Worm (Caenorhabditis elegans) whole organism, L3 larva: Measurements from ENCODE around the gene rpap-2.
"Not testable (repeated sequence)": the region's sequence is repeated elsewhere in the genome, so short reads cannot be mapped to it uniquely, and the experiment has no call there.

Experiments used
- aly-2 ChIP-seq: fragments of 150-350 bp; optimal IDR thresholded peaks from 2 replicates; lab custom pipeline; 2014; ENCODE audit warnings: missing biosample characterization, missing genetic modification characterization
- ama-1 ChIP-seq: fragments of 150-350 bp; optimal IDR thresholded peaks from 2 replicates; lab custom pipeline; 2018
- ceh-16 ChIP-seq: sonication (generic microtip); optimal IDR thresholded peaks from 2 replicates; lab custom pipeline; 2017; ENCODE audit warnings: missing biosample characterization, missing genetic modification characterization
- ceh-28 ChIP-seq: fragments of 150-350 bp; optimal IDR thresholded peaks from 2 replicates; lab custom pipeline; 2014; ENCODE audit warnings: missing biosample characterization, missing genetic modification reagents, missing genetic modification characterization
- ceh-82 ChIP-seq: fragments of 150-350 bp; optimal IDR thresholded peaks from 2 replicates; lab custom pipeline; 2014; ENCODE audit warnings: missing biosample characterization, missing genetic modification characterization
- daf-12 ChIP-seq: fragments of 150-350 bp; optimal IDR thresholded peaks from 2 replicates; lab custom pipeline; 2014; ENCODE audit warnings: missing biosample characterization, missing genetic modification reagents, missing genetic modification characterization
- egl-5 ChIP-seq: fragments of 150-350 bp; optimal IDR thresholded peaks from 2 replicates; lab custom pipeline; 2017; ENCODE audit warnings: missing biosample characterization, missing genetic modification reagents, missing genetic modification characterization, inconsistent platforms
- elt-2 ChIP-seq: sonication (generic microtip); optimal IDR thresholded peaks from 2 replicates; lab custom pipeline; 2016; ENCODE audit warnings: missing genetic modification reagents, mild to moderate bottlenecking, missing genetic modification characterization, missing compliant biosample characterization
- elt-3 ChIP-seq, 3 experiments: fragments of 150-350 bp in 1 of 3; sonication (generic microtip) in 2 of 3; optimal IDR thresholded peaks; 2 replicates in 2 of 3; 4 replicates in 1 of 3; lab custom pipeline; 2014 to 2017; ENCODE audit warnings: missing biosample characterization in 3 of 3, missing genetic modification characterization in 3 of 3
- eor-1 ChIP-seq, 2 experiments: fragments of 150-350 bp; optimal IDR thresholded peaks; 2 replicates each; lab custom pipeline; 2014 to 2018; ENCODE audit warnings: missing biosample characterization in 2 of 2, missing genetic modification characterization in 2 of 2
- fkh-10 ChIP-seq: sonication (generic microtip); optimal IDR thresholded peaks from 2 replicates; lab custom pipeline; 2017; ENCODE audit warnings: missing biosample characterization, missing genetic modification reagents, missing genetic modification characterization
- fos-1 ChIP-seq: fragments of 150-350 bp; optimal IDR thresholded peaks from 2 replicates; lab custom pipeline; 2014; ENCODE audit warnings: missing biosample characterization, missing genetic modification characterization
- hmg-11 ChIP-seq: sonication (generic microtip); optimal IDR thresholded peaks from 2 replicates; lab custom pipeline; 2016; ENCODE audit warnings: missing genetic modification characterization, missing compliant biosample characterization
- lin-15B ChIP-seq: fragments of 150-350 bp; optimal IDR thresholded peaks from 2 replicates; lab custom pipeline; 2014; ENCODE audit warnings: missing biosample characterization, missing genetic modification characterization
- lin-39 ChIP-seq: fragments of 150-350 bp; optimal IDR thresholded peaks from 2 replicates; lab custom pipeline; 2018; ENCODE audit warnings: missing biosample characterization, missing genetic modification reagents, missing genetic modification characterization
- lsy-12 ChIP-seq: sonication (generic microtip); optimal IDR thresholded peaks from 2 replicates; lab custom pipeline; 2016; ENCODE audit warnings: mild to moderate bottlenecking, missing genetic modification characterization, missing compliant biosample characterization
- mml-1 ChIP-seq: fragments of 150-350 bp; sonication (generic microtip); optimal IDR thresholded peaks from 3 replicates; lab custom pipeline; 2014; ENCODE audit warnings: missing biosample characterization, missing genetic modification characterization
- nfya-1 ChIP-seq: sonication (generic microtip); optimal IDR thresholded peaks from 2 replicates; lab custom pipeline; 2017; ENCODE audit warnings: missing genetic modification characterization, mild to moderate bottlenecking, missing compliant biosample characterization, antibody characterized with exemption, moderate library complexity; ENCODE audit not compliant: insufficient read depth
- nhr-11 ChIP-seq: fragments of 150-350 bp; optimal IDR thresholded peaks from 2 replicates; lab custom pipeline; 2014; ENCODE audit warnings: missing biosample characterization, missing genetic modification characterization
- nhr-12 ChIP-seq: fragments of 150-350 bp; optimal IDR thresholded peaks from 2 replicates; lab custom pipeline; 2014; ENCODE audit warnings: missing biosample characterization, missing genetic modification characterization
- nhr-23 ChIP-seq: fragments of 150-350 bp; optimal IDR thresholded peaks from 2 replicates; lab custom pipeline; 2014; ENCODE audit warnings: missing biosample characterization, missing genetic modification reagents, missing genetic modification characterization
- nhr-43 ChIP-seq: sonication (generic microtip); optimal IDR thresholded peaks from 2 replicates; lab custom pipeline; 2016; ENCODE audit warnings: mild to moderate bottlenecking, missing genetic modification characterization, missing compliant biosample characterization; ENCODE audit not compliant: poor library complexity, severe bottlenecking
- nhr-76 ChIP-seq: fragments of 150-350 bp; sonication (generic microtip); optimal IDR thresholded peaks from 5 replicates; lab custom pipeline; 2014; ENCODE audit warnings: missing biosample characterization, missing genetic modification characterization
- nhr-77 ChIP-seq: fragments of 150-350 bp; optimal IDR thresholded peaks from 2 replicates; lab custom pipeline; 2014; ENCODE audit warnings: missing biosample characterization, missing genetic modification characterization
- pha-4 ChIP-seq: fragments of 150-350 bp; optimal IDR thresholded peaks from 2 replicates; lab custom pipeline; 2014; ENCODE audit warnings: missing biosample characterization, missing genetic modification reagents, missing genetic modification characterization
- pqm-1 ChIP-seq: fragments of 150-350 bp; optimal IDR thresholded peaks from 2 replicates; lab custom pipeline; 2017; ENCODE audit warnings: missing biosample characterization, missing genetic modification characterization, inconsistent platforms
- sea-2 ChIP-seq: fragments of 150-350 bp; sonication (generic microtip); optimal IDR thresholded peaks from 4 replicates; lab custom pipeline; 2014; ENCODE audit warnings: missing biosample characterization, missing genetic modification reagents, missing genetic modification characterization
- skn-1 ChIP-seq: fragments of 150-350 bp; optimal IDR thresholded peaks from 2 replicates; lab custom pipeline; 2014; ENCODE audit warnings: missing biosample characterization, missing genetic modification characterization
- snpc-4 ChIP-seq: fragments of 150-350 bp; optimal IDR thresholded peaks from 2 replicates; lab custom pipeline; 2014; ENCODE audit warnings: missing biosample characterization, missing genetic modification characterization
- tbx-2 ChIP-seq: sonication (generic microtip); optimal IDR thresholded peaks from 2 replicates; lab custom pipeline; 2016; ENCODE audit warnings: mild to moderate bottlenecking, missing genetic modification characterization, missing compliant biosample characterization
- unc-39 ChIP-seq: sonication (generic microtip); optimal IDR thresholded peaks from 4 replicates; lab custom pipeline; 2017; ENCODE audit warnings: missing biosample characterization, missing genetic modification characterization
- unc-62 ChIP-seq: fragments of 150-350 bp; sonication (generic microtip); optimal IDR thresholded peaks from 4 replicates; lab custom pipeline; 2014; ENCODE audit warnings: missing biosample characterization, missing genetic modification reagents, missing genetic modification characterization
- ztf-11 ChIP-seq: fragments of 150-350 bp; optimal IDR thresholded peaks from 2 replicates; lab custom pipeline; 2014; ENCODE audit warnings: missing biosample characterization, missing genetic modification characterization
- ztf-4 ChIP-seq: fragments of 150-350 bp; optimal IDR thresholded peaks from 2 replicates; lab custom pipeline; 2014; ENCODE audit warnings: missing biosample characterization, missing genetic modification characterization

rpap-2 gene

ce11 chrIII:9002545-9002944, 34.8 kb downstream of the rpap-2 start, which contains the start of the genes F59B2.15 and zif-1:
Gene F59B2.15 (minus strand): TSS chrIII:9002645.
Gene zif-1 (plus strand): TSS chrIII:9002779.
- TF ChIP-seq daf-12 = no peak
- no peak for TF ChIP-seq elt-3 (tag; optimal IDR thresholded peaks at IDR 0.05; lab: Kevin White, UChicago)
- TF ChIP-seq lin-39 (tag; lab: Kevin White, UChicago) = no peak
- TF ChIP-seq fos-1 (tag; lab: Kevin White, UChicago) = no peak
- TF ChIP-seq tbx-2 (tag; lab: Kevin White, UChicago) = no peak
- TF ChIP-seq mml-1 (tag; lab: Kevin White, UChicago) = no peak
- TF ChIP-seq ceh-16 (tag; lab: Kevin White, UChicago) = no peak
- no peak for TF ChIP-seq aly-2 (tag; lab: Kevin White, UChicago)
- TF ChIP-seq nhr-23 (tag; lab: Kevin White, UChicago) = no peak
- no peak for TF ChIP-seq egl-5 (tag; lab: Kevin White, UChicago)
- no peak for TF ChIP-seq nhr-43 (tag; lab: Kevin White, UChicago)
- no peak for TF ChIP-seq ceh-82 (tag; lab: Kevin White, UChicago)

ce11 chrIII:9004658-9005057, 36.9 kb downstream of the rpap-2 start:
- TF ChIP-seq skn-1 (tag; lab: Kevin White, UChicago) (no peak), egl-5 (tag; lab: Kevin White, UChicago) (no peak), nhr-43 (tag; lab: Kevin White, UChicago) (no peak), nhr-77 (tag; lab: Kevin White, UChicago) (no peak), mml-1 (tag; lab: Kevin White, UChicago) (no peak), nfya-1 (tag; lab: Kevin White, UChicago) (no peak), lsy-12 (tag; lab: Kevin White, UChicago) (no peak), nhr-12 (no peak)
- TF ChIP-seq, all 47 proteins: peak for 0

ce11 chrIII:9005905-9006372, 38.2 kb downstream of the rpap-2 start, which contains the start of gene rab-6.1:
Gene rab-6.1 (minus strand): TSS chrIII:9005955.
- not testable (repeated sequence) for TF ChIP-seq ceh-82 (tag; lab: Kevin White, UChicago); unc-39; eor-1 (tag; optimal IDR thresholded peaks at IDR 0.05; lab: Kevin White, UChicago)

DNA sequence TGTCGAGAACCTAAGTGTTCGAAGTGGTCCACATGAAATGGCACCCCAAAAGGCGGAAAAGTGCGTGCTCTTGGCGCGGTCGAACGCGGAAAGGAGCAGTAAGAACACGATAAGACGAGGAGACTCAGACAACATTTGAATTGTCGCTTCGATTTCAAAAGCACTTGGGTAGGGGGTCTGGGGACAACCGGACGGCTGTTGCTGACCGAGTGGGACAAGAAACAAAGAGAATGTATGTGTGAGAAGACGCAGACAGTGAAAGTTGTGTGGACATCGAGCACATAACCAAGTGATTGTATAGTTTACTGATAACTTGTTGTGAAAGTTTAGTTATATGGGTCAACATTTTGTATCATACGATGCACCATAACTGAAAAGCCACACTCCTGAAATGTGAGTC, 39.4 kb downstream of the rpap-2 start:
- TF ChIP-seq pqm-1 (tag; lab: Kevin White, UChicago) = peak; percentile 53
- no peak for TF ChIP-seq ceh-28 (tag; lab: Kevin White, UChicago)
- TF ChIP-seq nfya-1 (tag; lab: Kevin White, UChicago) = peak; percentile 12
- no peak for TF ChIP-seq fkh-10 (GFP tag; lab: Kevin White, UChicago)
- peak; percentile 70 for TF ChIP-seq pha-4
- TF ChIP-seq elt-2 = peak; percentile 61
- TF ChIP-seq ztf-4 (tag; lab: Kevin White, UChicago) = no peak
- TF ChIP-seq lin-39 (tag; lab: Kevin White, UChicago) = peak; percentile 39
- peak; percentile 27 for TF ChIP-seq egl-5 (tag; lab: Kevin White, UChicago)
- TF ChIP-seq tbx-2 (tag; lab: Kevin White, UChicago) = no peak
- no peak for TF ChIP-seq ceh-82 (tag; lab: Kevin White, UChicago)
- TF ChIP-seq, all 47 proteins: peak for 6

- TF ChIP-seq fos-1 (tag; lab: Kevin White, UChicago) (no peak), hmg-11 (tag; lab: Kevin White, UChicago) (no peak), pha-4 (no peak), nhr-43 (tag; lab: Kevin White, UChicago) (no peak), sea-2 (GFP tag; lab: Kevin White, UChicago) (no peak), ama-1 (lab: Kevin White, UChicago) (no peak), tbx-2 (tag; lab: Kevin White, UChicago) (no peak)
Measured at ce11 chrIII:9010047-9010446, 42.3 kb downstream of the rpap-2 start, which contains the start of gene F59B2.8. Gene F59B2.8 (minus strand): TSS chrIII:9010197.

DNA sequence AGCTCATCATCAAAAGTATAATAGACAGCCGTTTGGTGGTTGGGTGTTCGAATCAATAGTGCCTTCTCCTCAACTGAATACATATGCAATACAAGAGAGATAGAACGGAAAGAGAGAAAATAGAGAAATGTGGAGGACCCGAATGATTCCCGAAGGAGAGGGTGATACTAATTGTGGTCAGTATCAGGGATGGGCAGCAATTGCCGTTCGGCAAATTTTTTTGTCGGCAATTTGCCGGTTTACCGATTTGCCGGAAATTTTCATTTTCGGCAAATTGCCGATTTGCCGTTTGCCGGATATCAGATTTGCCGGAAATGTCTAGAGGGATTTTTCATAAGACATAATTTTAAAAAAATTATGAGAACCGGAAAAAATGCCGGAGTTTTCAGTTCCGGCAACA, 44.5 kb downstream of the rpap-2 start, which contains the start of gene F59B2.9:
F59B2.9 (minus strand) TSS at position 101 of the 400 bp plus-strand sequence.
- TF ChIP-seq lin-15B (tag; lab: Kevin White, UChicago) = no peak
- TF ChIP-seq ceh-82 (tag; lab: Kevin White, UChicago) = no peak
- TF ChIP-seq pqm-1 (tag; lab: Kevin White, UChicago) = no peak
- TF ChIP-seq pha-4 = no peak
- TF ChIP-seq unc-62 (GFP tag; lab: Kevin White, UChicago) = no peak
- TF ChIP-seq fkh-10 (GFP tag; lab: Kevin White, UChicago) = no peak
- TF ChIP-seq elt-3 (tag; optimal IDR thresholded peaks at IDR 0.05; lab: Kevin White, UChicago) = no peak
- TF ChIP-seq daf-12 = no peak
- no peak for TF ChIP-seq nhr-11 (tag; lab: Kevin White, UChicago)
- TF ChIP-seq ztf-11 (tag; lab: Kevin White, UChicago) = no peak
- no peak for TF ChIP-seq lin-39 (tag; lab: Kevin White, UChicago)
- TF ChIP-seq nhr-23 (tag; lab: Kevin White, UChicago) = no peak
- no peak for TF ChIP-seq nhr-76 (tag; lab: Kevin White, UChicago)
- no peak for TF ChIP-seq snpc-4 (tag; lab: Kevin White, UChicago)
- TF ChIP-seq tbx-2 (tag; lab: Kevin White, UChicago) = no peak
- TF ChIP-seq, all 47 proteins: peak for 0
